Fruit fly (Drosophila melanogaster): ENCODE results near the gene Arp8.

Arp8 gene

DNA sequence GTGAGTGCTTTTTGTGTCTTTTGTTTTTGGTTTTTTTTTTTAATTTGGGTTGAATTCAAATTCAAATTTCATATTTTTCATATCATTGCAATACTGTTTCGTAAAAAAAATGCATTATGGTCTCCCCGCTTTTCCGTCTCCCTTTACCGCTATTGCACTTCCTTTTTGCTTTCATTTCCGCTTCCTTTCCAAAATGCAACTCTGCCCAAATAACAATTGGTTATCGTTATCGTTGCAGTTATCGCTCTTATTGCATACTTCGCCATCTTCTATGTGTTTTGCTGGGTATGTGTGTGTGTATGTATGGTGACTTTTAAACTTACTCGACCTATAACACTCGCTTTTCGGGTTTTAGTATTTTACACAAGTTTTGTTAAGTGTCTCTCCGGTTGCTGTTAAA lies 4.5 kb upstream of the Arp8 start:
- TF ChIP-seq Pif1A (GFP tag; optimal IDR thresholded peaks at IDR 0.05) = no peak
- no peak for TF ChIP-seq CG17806 (tag; optimal IDR thresholded peaks at IDR 0.05)
- no peak for TF ChIP-seq CG8301 (tag; optimal IDR thresholded peaks at IDR 0.05)
- TF ChIP-seq CG13204 (GFP tag; optimal IDR thresholded peaks at IDR 0.05) = no peak
- TF ChIP-seq Pif1B (GFP tag; optimal IDR thresholded peaks at IDR 0.05) = no peak
- TF ChIP-seq D1 (tag; optimal IDR thresholded peaks at IDR 0.05) = no peak
- no peak for TF ChIP-seq EcR (GFP tag; optimal IDR thresholded peaks at IDR 0.05)

DNA sequence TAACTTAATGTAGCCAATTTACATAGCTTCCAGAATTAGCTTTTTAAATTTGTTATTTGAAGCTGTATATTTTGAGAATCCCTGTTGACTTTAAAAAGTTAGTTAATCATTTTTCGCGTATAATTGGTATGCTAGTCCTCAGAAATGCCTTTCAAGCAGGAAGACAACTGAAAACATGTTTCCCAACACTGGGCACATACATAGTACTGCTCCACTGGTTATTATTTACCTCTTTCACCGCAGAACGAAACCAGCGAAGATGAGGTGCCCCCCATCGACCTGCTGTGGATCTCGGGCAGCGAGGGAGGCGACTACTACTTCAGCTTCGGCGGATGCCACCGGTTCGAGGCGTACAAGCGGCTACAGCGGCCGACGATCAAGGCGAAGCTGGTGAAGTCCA lies 2.8 kb downstream of the Arp8 start:
- TF ChIP-seq CG34367 (tag; optimal IDR thresholded peaks at IDR 0.05) = no peak
- TF ChIP-seq D1 (tag; optimal IDR thresholded peaks at IDR 0.05) = no peak
- TF ChIP-seq CG8301 (tag; optimal IDR thresholded peaks at IDR 0.05) = no peak
- TF ChIP-seq CG32121 (GFP tag; IDR thresholded peaks at IDR 0.05) = no peak
- TF ChIP-seq CG17806 (tag; optimal IDR thresholded peaks at IDR 0.05) = no peak
- TF ChIP-seq CG12605 (GFP tag; IDR thresholded peaks at IDR 0.05) = no peak
- TF ChIP-seq CG8159 (tag; optimal IDR thresholded peaks at IDR 0.05) = no peak
- TF ChIP-seq CG14655 (GFP tag; optimal IDR thresholded peaks at IDR 0.05) = no peak
- TF ChIP-seq CG13204 (GFP tag; optimal IDR thresholded peaks at IDR 0.05) = no peak
- TF ChIP-seq rn (GFP tag; IDR thresholded peaks at IDR 0.05) = no peak
- TF ChIP-seq CG15710 (tag; optimal IDR thresholded peaks at IDR 0.05) = no peak
- no peak for TF ChIP-seq Pif1B (GFP tag; optimal IDR thresholded peaks at IDR 0.05)
- no peak for TF ChIP-seq CG9948 (tag; optimal IDR thresholded peaks at IDR 0.05)
- TF ChIP-seq EcR (GFP tag; optimal IDR thresholded peaks at IDR 0.05) = no peak
- no peak for TF ChIP-seq Pif1A (GFP tag; optimal IDR thresholded peaks at IDR 0.05)
- TF ChIP-seq gl (tag; optimal IDR thresholded peaks at IDR 0.05) = no peak
- TF ChIP-seq CG4496 (GFP tag; IDR thresholded peaks at IDR 0.05) = no peak
- no peak for TF ChIP-seq fd96Ca (GFP tag; IDR thresholded peaks at IDR 0.05)

DNA sequence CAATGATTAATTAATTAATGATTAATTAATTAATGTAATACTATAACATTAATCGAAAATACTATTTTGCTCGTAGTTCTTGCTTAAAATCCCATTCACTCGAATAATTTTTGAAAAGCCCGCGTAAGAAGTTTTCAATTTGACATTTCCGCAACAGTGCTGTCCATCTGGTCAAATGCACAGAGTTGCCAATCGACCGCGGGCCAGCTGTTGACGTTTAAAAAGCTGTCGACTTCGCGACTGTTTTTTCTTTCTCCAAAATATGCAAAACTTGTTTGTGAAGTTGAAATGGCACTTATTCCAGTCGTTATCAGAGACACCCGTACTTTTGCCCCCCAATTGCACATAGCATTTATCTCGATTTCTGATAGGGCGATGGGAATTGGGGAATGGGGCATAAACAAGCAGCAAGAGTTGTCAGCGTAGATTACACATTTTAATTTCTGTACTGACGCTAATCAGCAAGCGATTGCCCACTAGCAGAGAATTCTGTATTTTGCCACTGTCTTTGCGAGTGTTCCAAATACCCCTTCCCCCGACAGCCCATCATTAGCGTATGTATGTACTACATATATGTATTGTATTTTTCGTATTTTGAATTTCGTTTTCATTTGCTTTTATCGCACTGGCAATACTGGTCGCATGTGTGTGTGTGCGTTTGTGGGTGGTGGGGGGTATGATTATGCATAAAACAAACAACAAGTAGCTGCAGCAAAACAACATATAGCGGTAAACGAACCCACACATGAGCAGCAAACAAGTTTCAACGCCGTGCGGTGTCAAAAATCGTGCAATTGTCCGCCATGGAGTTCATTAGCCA lies 3.9 kb downstream of the Arp8 start, which contains the start of gene Srx:
Gene Srx (plus strand): TSS at position 517 of the 820 bp plus-strand sequence.
- TF ChIP-seq CG15710 (tag; optimal IDR thresholded peaks at IDR 0.05) (peak; percentile 23), gl (tag; optimal IDR thresholded peaks at IDR 0.05) (no peak), CG14655 (GFP tag; optimal IDR thresholded peaks at IDR 0.05) (no peak), CG8159 (tag; optimal IDR thresholded peaks at IDR 0.05) (peak; percentile 20), D1 (tag; optimal IDR thresholded peaks at IDR 0.05) (no peak), Pif1B (GFP tag; optimal IDR thresholded peaks at IDR 0.05) (no peak), EcR (GFP tag; optimal IDR thresholded peaks at IDR 0.05) (peak; percentile 56), Pif1A (GFP tag; optimal IDR thresholded peaks at IDR 0.05) (no peak), CG34367 (tag; optimal IDR thresholded peaks at IDR 0.05) (peak; percentile 1), CG17806 (tag; optimal IDR thresholded peaks at IDR 0.05) (no peak), CG8301 (tag; optimal IDR thresholded peaks at IDR 0.05) (no peak), CG32121 (GFP tag; IDR thresholded peaks at IDR 0.05) (peak; percentile 35; the same call in 1 of the 2 replicates), CG4496 (GFP tag; IDR thresholded peaks at IDR 0.05) (peak; percentile 65; the same call in 1 of the 3 replicates), fd96Ca (GFP tag; IDR thresholded peaks at IDR 0.05) (peak; percentile 36; the same call in 1 of the 3 replicates), CG12605 (GFP tag; IDR thresholded peaks at IDR 0.05) (no peak), Snoo (tag; optimal IDR thresholded peaks at IDR 0.05) (no peak), CG10348 (GFP tag; IDR thresholded peaks at IDR 0.05) (no peak), Ets98B (GFP tag; IDR thresholded peaks at IDR 0.05) (peak; percentile 37; the same call in 1 of the 2 replicates), CG9948 (tag; optimal IDR thresholded peaks at IDR 0.05) (peak; percentile 1)

DNA sequence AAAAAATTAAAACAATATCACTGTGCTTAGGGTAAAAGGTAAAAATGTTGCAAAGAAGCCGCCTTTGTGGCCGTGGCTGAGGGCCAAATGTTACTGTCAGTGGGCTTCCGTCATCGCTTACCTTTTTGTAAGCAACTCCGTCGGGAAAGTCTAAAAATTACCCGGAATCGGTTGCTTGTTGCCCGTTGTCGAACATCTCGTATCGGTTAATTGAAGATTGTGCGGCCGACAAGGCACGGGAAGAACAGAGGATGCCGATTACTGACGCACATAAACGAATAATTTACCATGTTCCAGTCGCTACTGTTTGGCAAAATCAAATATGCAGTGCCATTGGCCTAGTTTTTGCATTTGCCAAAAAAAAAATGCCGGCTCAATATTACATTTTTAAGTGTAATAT lies 4.6 kb downstream of the Arp8 start, which contains the start of gene Mco4:
Gene Mco4 (minus strand): TSS at position 101 of the 400 bp plus-strand sequence.
- TF ChIP-seq Pif1B (GFP tag; optimal IDR thresholded peaks at IDR 0.05) = no peak
- TF ChIP-seq gl (tag; optimal IDR thresholded peaks at IDR 0.05) = no peak
- no peak for TF ChIP-seq CG4496 (GFP tag; IDR thresholded peaks at IDR 0.05)
- no peak for TF ChIP-seq EcR (GFP tag; optimal IDR thresholded peaks at IDR 0.05)
- no peak for TF ChIP-seq CG14655 (GFP tag; optimal IDR thresholded peaks at IDR 0.05)
- no peak for TF ChIP-seq CG10348 (GFP tag; IDR thresholded peaks at IDR 0.05)
- no peak for TF ChIP-seq fd96Ca (GFP tag; IDR thresholded peaks at IDR 0.05)
- TF ChIP-seq CG32121 (GFP tag; IDR thresholded peaks at IDR 0.05) = no peak

DNA sequence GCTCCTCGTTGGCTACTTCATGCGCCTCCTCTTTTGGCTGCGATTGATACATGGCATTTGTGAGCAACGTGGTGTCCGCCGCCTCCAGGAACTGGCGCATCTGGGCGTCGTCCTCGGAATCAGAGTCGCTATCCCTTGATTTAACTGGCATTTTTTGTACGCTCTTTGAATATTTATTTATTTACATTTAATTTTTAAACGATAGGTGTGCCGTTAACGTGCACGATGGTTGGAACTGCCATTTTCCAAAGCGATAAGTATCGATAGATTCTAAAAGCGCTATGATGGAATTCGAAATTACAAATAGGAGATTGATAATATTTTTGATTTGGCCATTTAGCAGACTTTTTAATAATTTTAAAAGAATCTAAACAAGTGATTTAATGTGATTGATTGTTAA lies 8.1 kb downstream of the Arp8 start, which contains the start of gene CG32554:
Gene CG32554 (minus strand): TSS at position 229 of the 400 bp plus-strand sequence.
- TF ChIP-seq CG4496 (GFP tag; IDR thresholded peaks at IDR 0.05) (no peak), D1 (tag; optimal IDR thresholded peaks at IDR 0.05) (no peak), CG8301 (tag; optimal IDR thresholded peaks at IDR 0.05) (no peak), CG13204 (GFP tag; optimal IDR thresholded peaks at IDR 0.05) (no peak), Pif1A (GFP tag; optimal IDR thresholded peaks at IDR 0.05) (no peak)

DNA sequence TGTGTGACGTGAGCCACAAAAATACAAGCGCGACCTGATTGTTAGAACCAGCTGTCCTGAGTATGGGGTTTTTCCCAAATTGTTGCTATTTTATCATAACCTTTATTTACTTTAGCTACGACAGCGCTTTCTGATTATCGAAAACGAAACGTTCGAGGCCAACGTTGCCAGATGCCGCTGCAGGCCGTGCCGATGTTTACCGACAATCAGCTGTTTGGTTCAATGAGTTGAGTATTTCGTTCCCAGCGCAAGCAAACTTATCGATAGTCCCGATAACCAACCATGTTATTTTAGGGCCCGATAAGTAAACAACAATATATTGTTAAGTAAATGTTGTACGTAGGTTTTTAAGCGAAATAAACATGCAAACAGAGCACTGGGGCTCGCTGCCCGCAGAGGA lies 10.4 kb downstream of the Arp8 start, which contains the start of the genes CG15814 and Spt7:
Gene CG15814 (minus strand): TSS at position 164 of the 400 bp plus-strand sequence.
Gene Spt7 (plus strand): TSS at position 282 of the 400 bp plus-strand sequence.
- TF ChIP-seq CG32121 (GFP tag; IDR thresholded peaks at IDR 0.05) (no peak), CG15710 (tag; optimal IDR thresholded peaks at IDR 0.05) (no peak), Snoo (tag; optimal IDR thresholded peaks at IDR 0.05) (peak; percentile 21), fd96Ca (GFP tag; IDR thresholded peaks at IDR 0.05) (peak; percentile 20; the same call in 1 of the 3 replicates), EcR (GFP tag; optimal IDR thresholded peaks at IDR 0.05) (peak; percentile 7), CG4496 (GFP tag; IDR thresholded peaks at IDR 0.05) (peak; percentile 28; the same call in 1 of the 3 replicates)

Measured in whole organism, pupa.